Worm (Caenorhabditis elegans): ENCODE results near the gene K08B5.1.

ce11 chrX:16595522-16596282 is 37.5 kb downstream of the K08B5.1 start:
- TF ChIP-seq him-1 (tag; optimal IDR thresholded peaks at IDR 0.05) = no peak
- TF ChIP-seq W03F9.2 (tag; optimal IDR thresholded peaks at IDR 0.05) = no peak

All from whole organism, L4/young adult.